Worm (Caenorhabditis elegans) whole organism, late embryonic: Measurements from ENCODE around the gene try-11.

Experiments used
- C38D4.7 ChIP-seq: fragments of 200-800 bp; sonication (Bioruptor generic); optimal IDR thresholded peaks from 2 replicates; lab custom pipeline; 2018; ENCODE audit warnings: mild to moderate bottlenecking, missing genetic modification characterization, moderate library complexity, missing compliant biosample characterization
- F13H6.1 ChIP-seq: sonication (generic microtip); optimal IDR thresholded peaks from 2 replicates; lab custom pipeline; 2016; ENCODE audit warnings: missing genetic modification characterization, missing compliant biosample characterization
- K02D7.2 ChIP-seq: sonication (generic microtip); optimal IDR thresholded peaks from 2 replicates; lab custom pipeline; 2017; ENCODE audit warnings: mild to moderate bottlenecking, missing genetic modification characterization, missing compliant biosample characterization
- T23F11.4 ChIP-seq: fragments of 200-800 bp; sonication (Bioruptor generic); optimal IDR thresholded peaks from 2 replicates; lab custom pipeline; 2018; ENCODE audit warnings: mild to moderate bottlenecking, missing genetic modification characterization, missing compliant biosample characterization
- Y22D7AL.16 ChIP-seq: sonication (generic microtip); optimal IDR thresholded peaks from 2 replicates; lab custom pipeline; 2016; ENCODE audit warnings: missing genetic modification characterization, missing compliant biosample characterization
- ahr-1 ChIP-seq: sonication (generic microtip); optimal IDR thresholded peaks from 2 replicates; lab custom pipeline; 2016; ENCODE audit warnings: missing genetic modification characterization, missing compliant biosample characterization
- ama-1 ChIP-seq: fragments of 150-350 bp; optimal IDR thresholded peaks from 2 replicates; lab custom pipeline; 2014
- ceh-14 ChIP-seq: sonication (generic microtip); optimal IDR thresholded peaks from 2 replicates; lab custom pipeline; 2016; ENCODE audit warnings: missing genotype, missing genetic modification characterization, missing compliant biosample characterization
- ceh-18 ChIP-seq: sonication (generic microtip); optimal IDR thresholded peaks from 2 replicates; lab custom pipeline; 2016; ENCODE audit warnings: missing genetic modification characterization, missing compliant biosample characterization
- ceh-19 ChIP-seq: fragments of 200-800 bp; sonication (Bioruptor generic); optimal IDR thresholded peaks from 2 replicates; lab custom pipeline; 2018; ENCODE audit warnings: mild to moderate bottlenecking, missing genetic modification characterization, missing compliant biosample characterization
- ceh-2 ChIP-seq: sonication (generic microtip); optimal IDR thresholded peaks from 2 replicates; lab custom pipeline; 2016; ENCODE audit warnings: missing genotype, missing genetic modification characterization, missing compliant biosample characterization
- ceh-22 ChIP-seq: sonication (generic microtip); optimal IDR thresholded peaks from 2 replicates; lab custom pipeline; 2017; ENCODE audit warnings: missing biosample characterization, missing genetic modification characterization
- ceh-30 ChIP-seq: fragments of 150-350 bp; optimal IDR thresholded peaks from 2 replicates; lab custom pipeline; 2014; ENCODE audit warnings: missing biosample characterization, missing genetic modification characterization
- che-1 ChIP-seq: sonication (generic microtip); optimal IDR thresholded peaks from 2 replicates; lab custom pipeline; 2016; ENCODE audit warnings: mild to moderate bottlenecking, missing genetic modification characterization, missing compliant biosample characterization
- dmd-4 ChIP-seq: sonication (generic microtip); optimal IDR thresholded peaks from 2 replicates; lab custom pipeline; 2016; ENCODE audit warnings: borderline replicate concordance, missing genetic modification characterization, missing compliant biosample characterization
- dve-1 ChIP-seq: sonication (generic microtip); optimal IDR thresholded peaks from 2 replicates; lab custom pipeline; 2017; ENCODE audit warnings: antibody characterized with exemption, mild to moderate bottlenecking, missing genetic modification characterization, missing compliant biosample characterization
- elt-2 ChIP-seq: sonication (generic microtip); optimal IDR thresholded peaks from 2 replicates; lab custom pipeline; 2016; ENCODE audit warnings: missing genetic modification reagents, missing genetic modification characterization, missing compliant biosample characterization
- ets-4 ChIP-seq: sonication (generic microtip); optimal IDR thresholded peaks from 2 replicates; lab custom pipeline; 2016; ENCODE audit warnings: missing genetic modification characterization, missing compliant biosample characterization
- eyg-1 ChIP-seq: sonication (generic microtip); optimal IDR thresholded peaks from 2 replicates; lab custom pipeline; 2016; ENCODE audit warnings: missing genotype, missing genetic modification characterization, missing compliant biosample characterization
- fax-1 ChIP-seq: sonication (generic microtip); optimal IDR thresholded peaks from 2 replicates; lab custom pipeline; 2016; ENCODE audit warnings: missing genotype, missing genetic modification characterization, missing compliant biosample characterization
- hlh-13 ChIP-seq: fragments of 200-800 bp; sonication (Bioruptor generic); optimal IDR thresholded peaks from 2 replicates; lab custom pipeline; 2018; ENCODE audit warnings: mild to moderate bottlenecking, missing genetic modification characterization, missing compliant biosample characterization
- hlh-30 ChIP-seq: sonication (generic microtip); optimal IDR thresholded peaks from 2 replicates; lab custom pipeline; 2017; ENCODE audit warnings: antibody characterized with exemption, missing genetic modification characterization, missing compliant biosample characterization; ENCODE audit not compliant: insufficient read depth
- lim-6 ChIP-seq: sonication (generic microtip); optimal IDR thresholded peaks from 2 replicates; lab custom pipeline; 2016; ENCODE audit warnings: missing genetic modification characterization, missing compliant biosample characterization
- lin-11 ChIP-seq: fragments of 200-800 bp; sonication (Bioruptor generic); optimal IDR thresholded peaks from 2 replicates; lab custom pipeline; 2018; ENCODE audit warnings: mild to moderate bottlenecking, missing genetic modification characterization, missing compliant biosample characterization
- madf-2 ChIP-seq: sonication (generic microtip); optimal IDR thresholded peaks from 2 replicates; lab custom pipeline; 2017; ENCODE audit warnings: missing genetic modification characterization, missing compliant biosample characterization
- mec-3 ChIP-seq: sonication (generic microtip); optimal IDR thresholded peaks from 2 replicates; lab custom pipeline; 2016; ENCODE audit warnings: borderline replicate concordance, missing genetic modification characterization, missing compliant biosample characterization
- pax-1 ChIP-seq: fragments of 150-350 bp; optimal IDR thresholded peaks from 2 replicates; lab custom pipeline; 2014; ENCODE audit warnings: missing biosample characterization, missing genetic modification characterization
- pros-1 ChIP-seq: fragments of 150-350 bp; optimal IDR thresholded peaks from 2 replicates; lab custom pipeline; 2014; ENCODE audit warnings: missing biosample characterization, missing genetic modification reagents, missing genetic modification characterization
- ref-2 ChIP-seq: sonication (generic microtip); optimal IDR thresholded peaks from 2 replicates; lab custom pipeline; 2016; ENCODE audit warnings: missing genetic modification characterization, missing compliant biosample characterization
- sox-2 ChIP-seq: fragments of 200-800 bp; sonication (Bioruptor generic); IDR thresholded peaks from 2 replicates; pipeline ENCODE4 v1.3.6; 2022; ENCODE audit warnings: missing genetic modification reagents, missing genetic modification characterization, missing compliant biosample characterization
- syd-9 ChIP-seq: sonication (generic microtip); optimal IDR thresholded peaks from 2 replicates; lab custom pipeline; 2016; ENCODE audit warnings: mild to moderate bottlenecking, missing genetic modification characterization, moderate library complexity, missing compliant biosample characterization
- tbx-2 ChIP-seq: sonication (generic microtip); optimal IDR thresholded peaks from 2 replicates; lab custom pipeline; 2016; ENCODE audit warnings: missing genetic modification characterization, missing compliant biosample characterization
- unc-86 ChIP-seq: sonication (generic microtip); optimal IDR thresholded peaks from 2 replicates; lab custom pipeline; 2016; ENCODE audit warnings: missing genetic modification characterization, missing compliant biosample characterization
- zip-5 ChIP-seq: sonication (generic microtip); optimal IDR thresholded peaks from 2 replicates; lab custom pipeline; 2016; ENCODE audit warnings: missing genetic modification characterization, missing compliant biosample characterization
- ztf-16 ChIP-seq: sonication (generic microtip); optimal IDR thresholded peaks from 2 replicates; lab custom pipeline; 2017; ENCODE audit warnings: missing genetic modification characterization, missing compliant biosample characterization

try-11 gene

ce11 chrV:7413107-7413774 is 38.3 kb upstream of the try-11 start, which contains the start of gene F18E3.11:
TSS of gene F18E3.11 (plus strand) at chrV:7413482.
- TF ChIP-seq unc-86 (tag; lab: Kevin White, UChicago) (no peak), dmd-4 (tag; lab: Kevin White, UChicago) (no peak), ets-4 (tag; lab: Kevin White, UChicago) (no peak), ref-2 (tag; lab: Kevin White, UChicago) (no peak), T23F11.4 (GFP tag; lab: Kevin White, UChicago) (no peak), K02D7.2 (tag; lab: Kevin White, UChicago) (no peak), ceh-30 (tag; lab: Kevin White, UChicago) (no peak), elt-2 (tag; lab: Kevin White, UChicago) (no peak), ceh-19 (GFP tag; lab: Kevin White, UChicago) (no peak), ceh-22 (tag; lab: Kevin White, UChicago) (no peak), zip-5 (tag; lab: Kevin White, UChicago) (no peak), madf-2 (no peak), hlh-30 (no peak), lin-11 (no peak)

DNA sequence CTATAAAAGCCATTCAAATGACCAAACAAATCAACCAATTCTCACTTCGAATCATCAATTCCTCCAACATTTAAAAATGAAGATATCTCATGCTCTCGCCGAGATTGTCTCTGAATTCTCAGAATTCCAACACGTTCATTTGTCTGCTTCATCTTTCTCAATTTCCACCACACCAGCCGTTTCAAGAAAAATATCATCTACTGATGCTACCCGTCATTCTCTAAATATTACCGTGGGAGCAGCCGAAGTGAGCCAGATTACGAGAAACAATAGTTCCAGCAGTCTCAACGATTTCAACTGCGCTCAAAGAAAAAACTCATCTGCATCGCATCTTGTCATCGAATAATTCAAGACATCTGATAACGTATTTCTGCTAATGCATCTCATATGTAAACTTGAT is 36.6 kb upstream of the try-11 start, which contains the start of gene F18E3.12:
F18E3.12 (plus strand) TSS at position 77 of the 400 bp plus-strand sequence.
- no peak for TF ChIP-seq madf-2
- TF ChIP-seq ztf-16 (tag; lab: Kevin White, UChicago): no peak
- TF ChIP-seq ceh-30 (tag; lab: Kevin White, UChicago): no peak
- TF ChIP-seq ceh-18 (tag; lab: Kevin White, UChicago): no peak
- TF ChIP-seq che-1 (tag; lab: Kevin White, UChicago): no peak
- TF ChIP-seq ahr-1 (tag; lab: Kevin White, UChicago): no peak
- TF ChIP-seq F13H6.1: no peak
- TF ChIP-seq ceh-22 (tag; lab: Kevin White, UChicago): no peak
- TF ChIP-seq ama-1 (lab: Kevin White, UChicago): no peak
- no peak for TF ChIP-seq hlh-30
- no peak for TF ChIP-seq fax-1 (tag; lab: Kevin White, UChicago)
- no peak for TF ChIP-seq lin-11
- no peak for TF ChIP-seq lim-6 (tag; lab: Kevin White, UChicago)
- TF ChIP-seq dve-1 (tag; lab: Kevin White, UChicago): no peak
- no peak for TF ChIP-seq tbx-2

DNA sequence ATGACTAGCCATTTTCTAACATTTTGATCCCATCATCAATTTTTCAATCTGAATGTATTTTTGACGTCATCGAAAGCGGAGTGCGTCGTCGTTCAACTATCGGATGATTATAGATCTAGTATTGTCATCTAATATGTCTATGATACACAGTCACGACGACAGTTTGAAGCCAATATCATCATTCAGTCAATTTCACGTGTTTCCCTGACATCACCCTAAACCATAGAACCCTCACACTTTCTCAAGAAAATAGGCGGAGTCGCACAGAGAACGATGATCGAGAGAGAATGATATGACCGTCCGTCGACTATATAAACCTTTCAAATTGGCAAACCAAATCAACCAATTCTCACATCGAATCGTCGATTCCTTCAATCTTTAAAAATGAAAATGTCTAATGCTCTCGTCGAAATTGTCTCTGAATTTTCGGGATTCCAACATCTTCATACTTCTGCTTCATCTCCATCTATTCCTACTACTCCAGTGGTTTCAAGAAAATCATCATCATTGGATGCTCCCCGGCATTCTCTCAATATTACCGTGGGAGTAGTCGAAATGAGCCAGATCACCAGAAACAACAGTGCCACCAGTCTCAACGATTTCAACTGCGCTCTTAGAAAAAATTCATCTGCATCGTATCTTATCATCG is 35.6 kb upstream of the try-11 start, which contains the start of gene F18E3.13:
F18E3.13 (plus strand) TSS at position 385 of the 649 bp plus-strand sequence.
- TF ChIP-seq fax-1 (tag; lab: Kevin White, UChicago) (no peak), K02D7.2 (tag; lab: Kevin White, UChicago) (no peak), sox-2 (no peak), ceh-2 (tag; lab: Kevin White, UChicago) (no peak), lim-6 (tag; lab: Kevin White, UChicago) (no peak), ceh-19 (GFP tag; lab: Kevin White, UChicago) (no peak), pros-1 (tag; lab: Kevin White, UChicago) (no peak), ahr-1 (tag; lab: Kevin White, UChicago) (no peak), ceh-22 (tag; lab: Kevin White, UChicago) (no peak), mec-3 (no peak), F13H6.1 (no peak), eyg-1 (tag; lab: Kevin White, UChicago) (no peak), hlh-13 (GFP tag; lab: Kevin White, UChicago) (no peak), syd-9 (tag; lab: Kevin White, UChicago) (no peak), Y22D7AL.16 (tag; lab: Kevin White, UChicago) (no peak), hlh-30 (no peak), C38D4.7 (no peak), ceh-14 (tag; lab: Kevin White, UChicago) (no peak), pax-1 (no peak), ref-2 (tag; lab: Kevin White, UChicago) (no peak)
- TF ChIP-seq, all 69 proteins: peak for 0
